Worm (Caenorhabditis elegans): ENCODE results near the gene mct-5.

DNA sequence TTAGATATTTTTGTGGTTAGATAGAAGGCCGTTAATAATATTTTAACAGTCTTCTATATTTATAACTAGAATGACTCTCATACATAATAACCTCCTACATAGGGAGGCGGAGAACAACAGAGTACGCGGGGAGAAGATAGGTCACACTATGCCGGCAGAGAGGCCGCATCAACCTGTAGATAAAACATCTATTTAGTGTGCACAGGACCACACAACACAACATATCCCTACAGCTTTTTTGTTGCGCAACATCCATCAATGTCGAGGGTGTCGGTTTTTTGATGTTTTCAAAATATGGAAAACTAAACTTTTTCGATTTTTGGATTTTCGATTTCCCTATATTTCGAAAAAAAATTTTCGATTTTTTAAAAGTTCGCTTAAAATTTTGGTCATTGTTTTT, 7.5 kb downstream of the mct-5 start:
- TF ChIP-seq med-1 (GFP tag; optimal IDR thresholded peaks at IDR 0.05; ENCODE audit: insufficient read depth), result no peak
- TF ChIP-seq cog-1 (tag; optimal IDR thresholded peaks at IDR 0.05), result no peak
- no peak for TF ChIP-seq T22C8.4 (GFP tag; IDR thresholded peaks at IDR 0.05)
- TF ChIP-seq flt-1 (GFP tag; IDR thresholded peaks at IDR 0.05), result no peak
- no peak for TF ChIP-seq ztf-23 (GFP tag; IDR thresholded peaks at IDR 0.05)

Data from whole organism, midembryonic.